Worm (Caenorhabditis elegans): ENCODE data around the gene F33C8.4.

ce11 chrX:14767813-14768212 is 35.7 kb downstream of the F33C8.4 start:
- TF ChIP-seq flt-1 (GFP tag; IDR thresholded peaks at IDR 0.05) (no peak), tab-1 (GFP tag; IDR thresholded peaks at IDR 0.05) (no peak), ref-1 (GFP tag; conservative IDR thresholded peaks at IDR 0.05) (no peak), T22C8.4 (GFP tag; IDR thresholded peaks at IDR 0.05) (no peak), ztf-29 (GFP tag; IDR thresholded peaks at IDR 0.05) (no peak)
